Worm (Caenorhabditis elegans) whole organism, L1 larva: ENCODE results near the gene C34E10.12.

ENCODE experiments used
- F16B12.6 ChIP-seq: fragments of 150-350 bp; optimal IDR thresholded peaks from 2 replicates; lab custom pipeline; 2014; ENCODE audit warnings: missing biosample characterization, missing genetic modification characterization
- aly-2 ChIP-seq: fragments of 150-350 bp; optimal IDR thresholded peaks from 2 replicates; lab custom pipeline; 2014; ENCODE audit warnings: missing biosample characterization, missing genetic modification characterization
- ama-1 ChIP-seq: fragments of 150-350 bp; optimal IDR thresholded peaks from 2 replicates; lab custom pipeline; 2014
- ces-1 ChIP-seq: fragments of 150-350 bp; optimal IDR thresholded peaks from 2 replicates; lab custom pipeline; 2014; ENCODE audit warnings: missing biosample characterization, missing genetic modification reagents, missing genetic modification characterization
- efl-1 ChIP-seq, 4 experiments: fragments of 150-350 bp; optimal IDR thresholded peaks in 3 of 4; peaks in 1 of 4; 1 replicate in 1 of 4; 2 replicates in 3 of 4; lab custom pipeline; 2014; ENCODE audit warnings: missing biosample characterization in 2 of 4, missing genetic modification characterization in 2 of 4, missing genetic modification reagents in 2 of 4
- egl-27 ChIP-seq, 2 experiments: fragments of 150-350 bp in 1 of 2; sonication (generic microtip); optimal IDR thresholded peaks; 3 replicates each; lab custom pipeline; 2017 to 2018; ENCODE audit warnings: missing biosample characterization in 2 of 2, missing genetic modification characterization in 2 of 2, missing genetic modification reagents in 2 of 2
- fos-1 ChIP-seq: fragments of 150-350 bp; optimal IDR thresholded peaks from 2 replicates; lab custom pipeline; 2014; ENCODE audit warnings: missing biosample characterization, missing genetic modification characterization
- lin-13 ChIP-seq: fragments of 150-350 bp; optimal IDR thresholded peaks from 2 replicates; lab custom pipeline; 2014; ENCODE audit warnings: missing biosample characterization, missing genetic modification reagents, missing genetic modification characterization
- lin-35 ChIP-seq, 2 experiments: fragments of 150-350 bp; optimal IDR thresholded peaks; 2 replicates each; lab custom pipeline; 2014; ENCODE audit warnings: missing biosample characterization in 2 of 2, missing genetic modification characterization in 2 of 2, missing genetic modification reagents in 2 of 2
- lir-3 ChIP-seq: sonication (generic microtip); optimal IDR thresholded peaks from 2 replicates; lab custom pipeline; 2016; ENCODE audit warnings: mild to moderate bottlenecking, missing genetic modification characterization, moderate library complexity, missing compliant biosample characterization; ENCODE audit not compliant: poor library complexity
- lsy-2 ChIP-seq, 2 experiments: fragments of 150-350 bp; optimal IDR thresholded peaks; 2 replicates each; lab custom pipeline; 2014; ENCODE audit warnings: missing biosample characterization in 2 of 2, missing genetic modification characterization in 2 of 2
- mdl-1 ChIP-seq, 2 experiments: fragments of 150-350 bp; optimal IDR thresholded peaks; 2 replicates each; lab custom pipeline; 2014 to 2017; ENCODE audit warnings: missing biosample characterization in 2 of 2, missing genetic modification characterization in 2 of 2, inconsistent platforms in 1 of 2
- nhr-71 ChIP-seq: sonication (generic microtip); optimal IDR thresholded peaks from 2 replicates; lab custom pipeline; 2016; ENCODE audit warnings: mild to moderate bottlenecking, missing genetic modification characterization, moderate library complexity, missing compliant biosample characterization
- snpc-4 ChIP-seq: fragments of 150-350 bp; optimal IDR thresholded peaks from 2 replicates; lab custom pipeline; 2014; ENCODE audit warnings: missing biosample characterization, missing genetic modification characterization

- TF ChIP-seq efl-1 (optimal IDR thresholded peaks at IDR 0.05; lab: Kevin White, UChicago) (no peak), efl-1 (GFP tag; optimal IDR thresholded peaks at IDR 0.05 in 1 of 2; lab: Kevin White, UChicago) (no peak), F16B12.6 (tag; lab: Kevin White, UChicago) (no peak), egl-27 (tag; optimal IDR thresholded peaks at IDR 0.05; lab: Kevin White, UChicago) (no peak), aly-2 (tag; lab: Kevin White, UChicago) (no peak), lir-3 (no peak), ama-1 (lab: Kevin White, UChicago) (no peak), lsy-2 (tag; optimal IDR thresholded peaks at IDR 0.05; lab: Kevin White, UChicago) (no peak), snpc-4 (tag; lab: Kevin White, UChicago) (no peak), ces-1 (GFP tag; lab: Kevin White, UChicago) (no peak), mdl-1 (tag; optimal IDR thresholded peaks at IDR 0.05; lab: Kevin White, UChicago) (no peak), fos-1 (tag; lab: Kevin White, UChicago) (no peak), lin-13 (GFP tag; lab: Kevin White, UChicago) (no peak), nhr-71 (no peak), lin-35 (GFP tag; optimal IDR thresholded peaks at IDR 0.05; lab: Kevin White, UChicago) (no peak)
Measured at ce11 chrIII:5206861-5207414, 20.7 kb downstream of the C34E10.12 start, which contains the start of gene morc-1.
